Fruit fly (Drosophila melanogaster): ENCODE results near the gene Glyp.

Glyp gene

dm6 chr2L:2168184-2168893 is 37.7 kb downstream of the Glyp start (continued):
- TF ChIP-seq tin (GFP tag; optimal IDR thresholded peaks at IDR 0.05) (no peak), lab (GFP tag; optimal IDR thresholded peaks at IDR 0.05) (peak; percentile 80), CG17359 (tag; optimal IDR thresholded peaks at IDR 0.05) (peak; percentile 31), gcm2 (GFP tag; optimal IDR thresholded peaks at IDR 0.05) (no peak), CoRest (tag; optimal IDR thresholded peaks at IDR 0.05) (no peak), CG12155 (GFP tag; optimal IDR thresholded peaks at IDR 0.05) (no peak), ap (GFP tag; IDR thresholded peaks at IDR 0.05) (no peak), tx (GFP tag; optimal IDR thresholded peaks at IDR 0.05) (no peak), pita (GFP tag; optimal IDR thresholded peaks at IDR 0.05) (no peak), Gsc (GFP tag; IDR thresholded peaks at IDR 0.05) (no peak), CG1602 (GFP tag; optimal IDR thresholded peaks at IDR 0.05) (no peak), Max (GFP tag; optimal IDR thresholded peaks at IDR 0.05) (no peak), CG31224 (GFP tag; IDR thresholded peaks at IDR 0.05) (no peak), CG12071 (GFP tag; optimal IDR thresholded peaks at IDR 0.05) (peak; percentile 74), gce (GFP tag; IDR thresholded peaks at IDR 0.05) (no peak), Ravus (GFP tag; IDR thresholded peaks at IDR 0.05) (no peak), CG18599 (GFP tag; optimal IDR thresholded peaks at IDR 0.05) (peak; percentile 56), CG6791 (GFP tag; IDR thresholded peaks at IDR 0.05; ENCODE audit: partially characterized antibody) (no peak), br (optimal IDR thresholded peaks at IDR 0.05) (no peak), usp (GFP tag; optimal IDR thresholded peaks at IDR 0.05) (no peak), E2f1 (GFP tag; IDR thresholded peaks at IDR 0.05) (no peak), dmrt99B (tag; optimal IDR thresholded peaks at IDR 0.05) (no peak), CG3163 (GFP tag; optimal IDR thresholded peaks at IDR 0.05) (no peak), sob (GFP tag; IDR thresholded peaks at IDR 0.05) (no peak), HLH3B (GFP tag; IDR thresholded peaks at IDR 0.05) (peak; percentile 18; the same call in 1 of the 2 replicates), CG8924 (tag; optimal IDR thresholded peaks at IDR 0.05) (peak; percentile 34), Stat92E (GFP tag; optimal IDR thresholded peaks at IDR 0.05) (no peak), fd64A (GFP tag; optimal IDR thresholded peaks at IDR 0.05) (peak; percentile 73), Rfx (GFP tag; IDR thresholded peaks at IDR 0.05) (no peak), CG14014 (GFP tag; IDR thresholded peaks at IDR 0.05) (no peak; the same call in 1 of the 2 replicates), CG8281 (tag; optimal IDR thresholded peaks at IDR 0.05) (no peak), row (GFP tag; IDR thresholded peaks at IDR 0.05) (no peak), sc (optimal IDR thresholded peaks at IDR 0.05) (no peak), sc (GFP tag; optimal IDR thresholded peaks at IDR 0.05) (no peak), Meics (GFP tag; optimal IDR thresholded peaks at IDR 0.05) (peak; percentile 40), CG32767 (GFP tag; IDR thresholded peaks at IDR 0.05) (no peak), CG10543 (GFP tag; optimal IDR thresholded peaks at IDR 0.05) (peak; percentile 24), CG5953 (GFP tag; IDR thresholded peaks at IDR 0.05) (no peak), CG6854 (GFP tag; optimal IDR thresholded peaks at IDR 0.05) (no peak), prd (optimal IDR thresholded peaks at IDR 0.05) (no peak), prd (GFP tag; IDR thresholded peaks at IDR 0.05) (no peak), exex (tag; optimal IDR thresholded peaks at IDR 0.05) (peak; percentile 67), bsh (GFP tag; optimal IDR thresholded peaks at IDR 0.05) (peak in 1 of 2 experiments; percentile 61), CG13894 (tag; optimal IDR thresholded peaks at IDR 0.05) (peak; percentile 40), nom (GFP tag; optimal IDR thresholded peaks at IDR 0.05) (no peak), Dll (GFP tag; IDR thresholded peaks at IDR 0.05; ENCODE audit: partially characterized antibody) (no peak), Gug (GFP tag; IDR thresholded peaks at IDR 0.05) (no peak), gem (tag; optimal IDR thresholded peaks at IDR 0.05) (peak; percentile 29), Nf-YC (tag; optimal IDR thresholded peaks at IDR 0.05) (no peak), C15 (GFP tag; IDR thresholded peaks at IDR 0.05) (no peak)
